Fruit fly (Drosophila melanogaster) whole organism, embryonic: ENCODE data around the gene CG31211.

ENCODE experiments used
- ATbp ChIP-seq: fragments of 200-800 bp; sonication (Bioruptor generic); optimal IDR thresholded peaks from 2 replicates; lab custom pipeline; 2017; ENCODE audit warnings: missing biosample characterization, mild to moderate bottlenecking, missing genetic modification characterization, missing genetic modification reagents
- Antp ChIP-seq: fragments of 200-800 bp; sonication (Bioruptor generic); optimal IDR thresholded peaks from 3 replicates; lab custom pipeline; 2016; ENCODE audit warnings: missing biosample characterization, missing genetic modification characterization
- CG1024 ChIP-seq: fragments of 200-800 bp; sonication (Bioruptor generic); IDR thresholded peaks from 2 replicates; pipeline ENCODE4 v1.3.6; 2022; ENCODE audit warnings: missing biosample characterization, missing genetic modification characterization
- CG10462 ChIP-seq: fragments of 200-800 bp; sonication (Bioruptor generic); optimal IDR thresholded peaks from 2 replicates; lab custom pipeline; 2016; ENCODE audit warnings: missing biosample characterization, missing genetic modification characterization
- CG10654 ChIP-seq: fragments of 200-800 bp; sonication (Bioruptor generic); optimal IDR thresholded peaks from 2 replicates; lab custom pipeline; 2016; ENCODE audit warnings: missing biosample characterization, missing genetic modification characterization
- CG10959 ChIP-seq: fragments of 200-800 bp; sonication (Bioruptor generic); IDR thresholded peaks from 2 replicates; pipeline ENCODE4 v1.3.6; 2022; ENCODE audit warnings: missing biosample characterization, missing genetic modification characterization
- CG11085 ChIP-seq: fragments of 200-800 bp; sonication (Bioruptor generic); IDR thresholded peaks from 2 replicates; pipeline ENCODE4 v1.3.6; 2022; ENCODE audit warnings: missing biosample characterization, missing genetic modification characterization
- CG11247 ChIP-seq: fragments of 200-800 bp; sonication (Bioruptor generic); IDR thresholded peaks from 2 replicates; pipeline ENCODE4 v1.3.6; 2022; ENCODE audit warnings: missing biosample characterization, missing genetic modification characterization
- CG11398 ChIP-seq: fragments of 200-800 bp; sonication (Bioruptor generic); optimal IDR thresholded peaks from 2 replicates; lab custom pipeline; 2016; ENCODE audit warnings: missing biosample characterization, missing genetic modification characterization
- CG12104 ChIP-seq: fragments of 200-800 bp; sonication (Bioruptor generic); optimal IDR thresholded peaks from 3 replicates; lab custom pipeline; 2016; ENCODE audit warnings: missing biosample characterization, missing genetic modification characterization
- CG13296 ChIP-seq: fragments of 200-800 bp; sonication (Bioruptor generic); optimal IDR thresholded peaks from 3 replicates; lab custom pipeline; 2018; ENCODE audit warnings: missing biosample characterization, mild to moderate bottlenecking, missing genetic modification characterization
- CG15073 ChIP-seq: fragments of 200-800 bp; sonication (Bioruptor generic); optimal IDR thresholded peaks from 2 replicates; lab custom pipeline; 2016; ENCODE audit warnings: missing biosample characterization, missing genetic modification characterization
- CG16863 ChIP-seq: fragments of 200-800 bp; sonication (Bioruptor generic); optimal IDR thresholded peaks from 3 replicates; lab custom pipeline; 2016; ENCODE audit warnings: missing biosample characterization, missing genetic modification characterization
- CG17612 ChIP-seq: fragments of 200-800 bp; sonication (Bioruptor generic); IDR thresholded peaks from 2 replicates; pipeline ENCODE4 v1.3.6; 2022; ENCODE audit warnings: missing biosample characterization, missing genetic modification characterization
- CG18619 ChIP-seq: fragments of 200-800 bp; sonication (Bioruptor generic); optimal IDR thresholded peaks from 3 replicates; lab custom pipeline; 2017; ENCODE audit warnings: missing biosample characterization, mild to moderate bottlenecking, missing genetic modification characterization
- CG2116 ChIP-seq: fragments of 200-800 bp; sonication (Bioruptor generic); optimal IDR thresholded peaks from 3 replicates; lab custom pipeline; 2018; ENCODE audit warnings: missing biosample characterization, mild to moderate bottlenecking, missing genetic modification characterization
- CG4282 ChIP-seq: fragments of 200-800 bp; sonication (Bioruptor generic); optimal IDR thresholded peaks from 2 replicates; lab custom pipeline; 2016; ENCODE audit warnings: missing biosample characterization, missing genetic modification characterization
- CG4404 ChIP-seq: fragments of 200-800 bp; sonication (Bioruptor generic); IDR thresholded peaks from 2 replicates; pipeline ENCODE4 v1.3.6; 2022; ENCODE audit warnings: missing biosample characterization, missing genetic modification characterization
- CG5245 ChIP-seq: fragments of 200-800 bp; sonication (Bioruptor generic); optimal IDR thresholded peaks from 3 replicates; lab custom pipeline; 2016; ENCODE audit warnings: missing biosample characterization, missing genetic modification characterization
- CG5953 ChIP-seq: fragments of 200-800 bp; sonication (Bioruptor generic); IDR thresholded peaks from 2 replicates; pipeline ENCODE4 v1.3.6; 2022; ENCODE audit warnings: missing biosample characterization, missing genetic modification characterization
- CG6765 ChIP-seq: fragments of 200-800 bp; sonication (Bioruptor generic); optimal IDR thresholded peaks from 3 replicates; lab custom pipeline; 2017; ENCODE audit warnings: missing biosample characterization, mild to moderate bottlenecking, missing genetic modification characterization
- CG7372 ChIP-seq: fragments of 200-800 bp; sonication (Bioruptor generic); IDR thresholded peaks from 2 replicates; pipeline ENCODE4 v1.3.6; 2022; ENCODE audit warnings: missing biosample characterization, missing genetic modification characterization
- CG7839 ChIP-seq: fragments of 200-800 bp; sonication (Bioruptor generic); optimal IDR thresholded peaks from 3 replicates; lab custom pipeline; 2018; ENCODE audit warnings: missing biosample characterization, mild to moderate bottlenecking, missing genetic modification characterization, moderate library complexity
- CG7963 ChIP-seq: fragments of 200-800 bp; sonication (Bioruptor generic); IDR thresholded peaks from 3 replicates; pipeline ENCODE4 v1.3.6; 2022; ENCODE audit warnings: missing biosample characterization, missing genetic modification characterization; ENCODE audit not compliant: partially characterized antibody
- CHES-1-like ChIP-seq: fragments of 200-800 bp; sonication (Bioruptor generic); optimal IDR thresholded peaks from 2 replicates; lab custom pipeline; 2016; ENCODE audit warnings: missing biosample characterization, missing genetic modification characterization
- Doc3 ChIP-seq: fragments of 200-800 bp; sonication (Bioruptor generic); IDR thresholded peaks from 3 replicates; pipeline ENCODE4 v1.3.6; 2022; ENCODE audit warnings: missing biosample characterization, missing genetic modification characterization; ENCODE audit not compliant: partially characterized antibody
- Dp ChIP-seq: fragments of 200-800 bp; sonication (Bioruptor generic); optimal IDR thresholded peaks from 2 replicates; lab custom pipeline; 2018; ENCODE audit warnings: missing biosample characterization, mild to moderate bottlenecking, missing genetic modification characterization, moderate library complexity
- Gsc ChIP-seq: fragments of 200-800 bp; sonication (Bioruptor generic); IDR thresholded peaks from 2 replicates; pipeline ENCODE4 v1.3.6; 2022; ENCODE audit warnings: missing biosample characterization, missing genetic modification characterization
- HHEX ChIP-seq: fragments of 200-800 bp; sonication (Bioruptor generic); optimal IDR thresholded peaks from 3 replicates; lab custom pipeline; 2017; ENCODE audit warnings: missing biosample characterization, mild to moderate bottlenecking, missing genetic modification characterization, missing genetic modification reagents
- Hr39 ChIP-seq: fragments of >200 bp; optimal IDR thresholded peaks from 2 replicates; lab custom pipeline; 2017
- Hsf ChIP-seq: fragments of 200-800 bp; sonication (Bioruptor generic); optimal IDR thresholded peaks from 3 replicates; lab custom pipeline; 2016; ENCODE audit warnings: missing biosample characterization, missing genetic modification characterization
- Mes4 ChIP-seq: fragments of 200-800 bp; sonication (Bioruptor generic); optimal IDR thresholded peaks from 2 replicates; lab custom pipeline; 2016; ENCODE audit warnings: missing biosample characterization, missing genetic modification characterization
- Mrtf ChIP-seq: fragments of 200-800 bp; sonication (Bioruptor generic); IDR thresholded peaks from 3 replicates; pipeline ENCODE4 v1.3.6; 2022; ENCODE audit warnings: missing biosample characterization, missing genetic modification characterization
- NC2β ChIP-seq: fragments of 200-800 bp; sonication (Bioruptor generic); optimal IDR thresholded peaks from 2 replicates; lab custom pipeline; 2016; ENCODE audit warnings: missing biosample characterization, missing genetic modification characterization
- Poxn ChIP-seq: fragments of 200-800 bp; sonication (Bioruptor generic); IDR thresholded peaks from 2 replicates; pipeline ENCODE4 v1.3.6; 2022; ENCODE audit warnings: missing biosample characterization, missing genetic modification characterization
- Scr ChIP-seq: fragments of 200-800 bp; sonication (Bioruptor generic); IDR thresholded peaks from 2 replicates; pipeline ENCODE4 v1.3.6; 2022; ENCODE audit warnings: missing biosample characterization, missing genetic modification characterization; ENCODE audit not compliant: partially characterized antibody
- ab ChIP-seq: fragments of 200-800 bp; sonication (Bioruptor generic); optimal IDR thresholded peaks from 2 replicates; lab custom pipeline; 2016; ENCODE audit warnings: missing biosample characterization, missing genetic modification characterization
- bigmax ChIP-seq: fragments of 200-800 bp; sonication (Bioruptor generic); optimal IDR thresholded peaks from 2 replicates; lab custom pipeline; 2018; ENCODE audit warnings: missing biosample characterization, mild to moderate bottlenecking, missing genetic modification characterization
- chinmo ChIP-seq: fragments of 200-800 bp; sonication (Bioruptor generic); IDR thresholded peaks from 4 replicates; pipeline ENCODE4 v1.3.6; 2022; ENCODE audit warnings: missing biosample characterization, missing genetic modification characterization; ENCODE audit not compliant: partially characterized antibody
- cwo ChIP-seq: fragments of 200-800 bp; sonication (Bioruptor generic); optimal IDR thresholded peaks from 3 replicates; lab custom pipeline; 2017; ENCODE audit warnings: missing biosample characterization, missing genetic modification characterization, mild to moderate bottlenecking, moderate library complexity, missing genetic modification reagents
- dm ChIP-seq: fragments of 200-800 bp; sonication (Bioruptor generic); optimal IDR thresholded peaks from 3 replicates; lab custom pipeline; 2016; ENCODE audit warnings: missing biosample characterization, missing genetic modification characterization
- esg ChIP-seq: fragments of 200-800 bp; sonication (Bioruptor generic); conservative IDR thresholded peaks from 2 replicates; pipeline ENCODE4 v1.3.6; 2022; ENCODE audit warnings: missing biosample characterization, missing genetic modification characterization
- ewg ChIP-seq: fragments of 200-800 bp; sonication (Bioruptor generic); optimal IDR thresholded peaks from 3 replicates; lab custom pipeline; 2017; ENCODE audit warnings: mild to moderate bottlenecking, missing biosample characterization, missing genetic modification reagents, missing genetic modification characterization
- lilli ChIP-seq: fragments of 200-800 bp; sonication (Bioruptor generic); optimal IDR thresholded peaks from 3 replicates; lab custom pipeline; 2016; ENCODE audit warnings: missing biosample characterization, missing genetic modification characterization
- onecut ChIP-seq: fragments of 200-800 bp; sonication (Bioruptor generic); IDR thresholded peaks from 2 replicates; pipeline ENCODE4 v1.3.6; 2022; ENCODE audit warnings: missing biosample characterization, missing genetic modification characterization
- prd ChIP-seq, 3 experiments: fragments of >200 bp in 2 of 3; fragments of 200-800 bp in 1 of 3; sonication (Bioruptor generic) in 1 of 3; optimal IDR thresholded peaks in 2 of 3; IDR thresholded peaks in 1 of 3; 2 replicates in 2 of 3; 3 replicates in 1 of 3; pipeline versions ENCODE4 v1.3.6 to Lab custom; 2017 to 2022; ENCODE audit warnings: missing biosample characterization in 1 of 3, missing genetic modification characterization in 1 of 3
- sob ChIP-seq: fragments of 200-800 bp; sonication (Bioruptor generic); IDR thresholded peaks from 2 replicates; pipeline ENCODE4 v1.3.6; 2022; ENCODE audit warnings: missing biosample characterization, missing genetic modification characterization
- ssp ChIP-seq: fragments of 200-800 bp; sonication (Bioruptor generic); IDR thresholded peaks from 2 replicates; pipeline ENCODE4 v1.3.6; 2022; ENCODE audit warnings: missing biosample characterization, missing genetic modification characterization
- tup ChIP-seq: fragments of 200-800 bp; sonication (Bioruptor generic); optimal IDR thresholded peaks from 2 replicates; lab custom pipeline; 2016; ENCODE audit warnings: missing biosample characterization, mild to moderate bottlenecking, missing genetic modification characterization, moderate library complexity

CG31211 gene

DNA sequence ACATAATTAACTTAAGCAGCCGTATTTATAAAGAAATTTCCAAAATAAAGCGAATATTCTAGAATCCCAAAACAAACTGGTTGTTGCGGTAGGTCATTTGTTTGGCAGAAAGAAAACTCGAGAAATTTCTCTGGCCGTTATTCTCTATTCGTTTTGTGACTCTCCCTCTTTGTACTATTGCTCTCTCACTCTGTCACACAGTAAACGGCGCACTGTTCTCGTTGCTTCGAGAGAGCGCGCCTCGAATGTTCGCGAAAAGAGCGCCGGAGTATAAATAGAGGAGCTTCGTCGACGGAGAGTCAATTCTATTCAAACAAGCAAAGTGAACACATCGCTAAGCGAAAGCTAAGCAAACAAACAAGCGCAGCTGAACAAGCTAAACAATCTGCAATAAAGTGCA, 8.8 kb downstream of the CG31211 start, which contains the start of gene Hsp70Ab:
Gene Hsp70Ab, plus strand, starts transcription at position 301 of the 400 bp plus-strand sequence.
- 0 out of 2 replicates have a peak, but pooled peaks have one; percentile 14 for TF ChIP-seq onecut

dm6 chr3R:11962739-11963214, 13.3 kb downstream of the CG31211 start, which contains the start of the genes CG3281 and aurA:
CG3281 (minus strand) TSS chr3R:11962805.
aurA (plus strand) TSS chr3R:11963124.
- TF ChIP-seq CG7963 (GFP tag; lab: Robert Waterston, UW): peak; percentile 88
- TF ChIP-seq cwo (GFP tag; lab: Kevin White, UChicago): no peak
- peak; percentile 61 for TF ChIP-seq CG10654
- no peak for TF ChIP-seq CG1024
- TF ChIP-seq CG4404 (GFP tag; lab: Robert Waterston, UW): peak; percentile 81
- peak; percentile 1 for TF ChIP-seq CG6765 (GFP tag; lab: Kevin White, UChicago)
- peak; percentile 79 for TF ChIP-seq lilli (GFP tag; lab: Kevin White, UChicago)
- TF ChIP-seq CG2116 (GFP tag; lab: Kevin White, UChicago): peak; percentile 79
- TF ChIP-seq HHEX (GFP tag; lab: Kevin White, UChicago): peak; percentile 18
- peak; percentile 46 for TF ChIP-seq ewg
- peak; percentile 71 for TF ChIP-seq CG7839 (tag; lab: Kevin White, UChicago)
- TF ChIP-seq Gsc: no peak
- peak; percentile 48 for TF ChIP-seq CG10462
- TF ChIP-seq ab: no peak
- peak; percentile 32 for TF ChIP-seq CG5245 (GFP tag; lab: Kevin White, UChicago)
- TF ChIP-seq chinmo (GFP tag; lab: Robert Waterston, UW): peak; percentile 86; the same call in 3 of the 4 replicates
- TF ChIP-seq Hsf: peak; percentile 83
- peak; percentile 86 for TF ChIP-seq Dp
- TF ChIP-seq Poxn (GFP tag; lab: Robert Waterston, UW): peak; percentile 19; the same call in 1 of the 2 replicates
- peak; percentile 58 for TF ChIP-seq CG7372 (GFP tag; lab: Robert Waterston, UW)
- TF ChIP-seq Hr39: no peak
- TF ChIP-seq bigmax (GFP tag; lab: Kevin White, UChicago): no peak
- peak; percentile 49; the same call in 1 of the 2 replicates for TF ChIP-seq esg (GFP tag; lab: Robert Waterston, UW)
- peak; percentile 42 for TF ChIP-seq tup (GFP tag; lab: Kevin White, UChicago)
- TF ChIP-seq CG18619 (GFP tag; lab: Kevin White, UChicago): peak; percentile 36
- TF ChIP-seq CG11085: peak; percentile 46; the same call in 1 of the 2 replicates
- TF ChIP-seq CG15073 (GFP tag; lab: Kevin White, UChicago): no peak
- peak; percentile 55 for TF ChIP-seq CG11247 (GFP tag; lab: Robert Waterston, UW)
- TF ChIP-seq Scr (GFP tag; lab: Robert Waterston, UW): peak; percentile 98
- TF ChIP-seq Antp (GFP tag; lab: Kevin White, UChicago): peak; percentile 72
- peak; percentile 98 for TF ChIP-seq Doc3
- TF ChIP-seq sob (GFP tag; lab: Robert Waterston, UW): peak; percentile 82; the same call in 1 of the 2 replicates
- no peak for TF ChIP-seq Mrtf
- TF ChIP-seq ATbp (GFP tag; lab: Kevin White, UChicago): no peak
- peak; percentile 46 for TF ChIP-seq CG12104 (GFP tag; lab: Kevin White, UChicago)
- peak; percentile 59 for TF ChIP-seq ssp (GFP tag; lab: Robert Waterston, UW)
- no peak for TF ChIP-seq prd (optimal IDR thresholded peaks at IDR 0.05; lab: Kevin White, UChicago)
- TF ChIP-seq prd (GFP tag; IDR thresholded peaks at IDR 0.05; lab: Robert Waterston, UW): peak; percentile 74
- no peak for TF ChIP-seq CG5953 (GFP tag; lab: Robert Waterston, UW)
- peak; percentile 76 for TF ChIP-seq NC2β (GFP tag; lab: Kevin White, UChicago)
- TF ChIP-seq CG17612: no peak
- TF ChIP-seq CG11398 (GFP tag; lab: Kevin White, UChicago): peak; percentile 66
- peak; percentile 78 for TF ChIP-seq CHES-1-like (GFP tag; lab: Kevin White, UChicago)
- TF ChIP-seq CG16863 (GFP tag; lab: Kevin White, UChicago): peak; percentile 50
- peak; percentile 49 for TF ChIP-seq dm
- peak; percentile 51 for TF ChIP-seq CG13296 (GFP tag; lab: Kevin White, UChicago)
- TF ChIP-seq CG10959 (GFP tag; lab: Robert Waterston, UW): no peak
- peak; percentile 36 for TF ChIP-seq CG4282
- peak; percentile 36 for TF ChIP-seq Mes4 (GFP tag; lab: Kevin White, UChicago)
